Fruit fly (Drosophila melanogaster) whole organism, embryonic: ENCODE results near the gene CG13380.
A peak's percentile ranks its signal among the peaks of the same experiment; 100 is the strongest.

Source experiments
- Bgb ChIP-seq: fragments of 200-800 bp; sonication (Bioruptor generic); IDR thresholded peaks from 2 replicates; pipeline ENCODE4 v1.3.6; 2022; ENCODE audit warnings: missing biosample characterization, missing genetic modification characterization; ENCODE audit not compliant: partially characterized antibody
- CG11696 ChIP-seq: fragments of 200-800 bp; sonication (Bioruptor generic); IDR thresholded peaks from 2 replicates; pipeline ENCODE4 v1.3.6; 2022; ENCODE audit warnings: missing biosample characterization, missing genetic modification characterization
- CG12769 ChIP-seq: fragments of 200-800 bp; sonication (Bioruptor generic); optimal IDR thresholded peaks from 2 replicates; lab custom pipeline; 2019; ENCODE audit warnings: missing biosample characterization, mild to moderate bottlenecking, missing genetic modification characterization, moderate library complexity
- CG13624 ChIP-seq: fragments of 200-800 bp; sonication (Bioruptor generic); optimal IDR thresholded peaks from 2 replicates; lab custom pipeline; 2016; ENCODE audit warnings: missing biosample characterization, missing genetic modification characterization
- CG13894 ChIP-seq: fragments of 200-800 bp; sonication (Bioruptor generic); optimal IDR thresholded peaks from 3 replicates; lab custom pipeline; 2018; ENCODE audit warnings: missing biosample characterization, mild to moderate bottlenecking, missing genetic modification characterization, moderate library complexity
- CG1647 ChIP-seq: fragments of 200-800 bp; sonication (Bioruptor generic); optimal IDR thresholded peaks from 3 replicates; lab custom pipeline; 2016; ENCODE audit warnings: missing biosample characterization, missing genetic modification characterization
- CG17802 ChIP-seq: fragments of 200-800 bp; sonication (Bioruptor generic); optimal IDR thresholded peaks from 2 replicates; lab custom pipeline; 2018; ENCODE audit warnings: missing biosample characterization, mild to moderate bottlenecking, missing genetic modification characterization, moderate library complexity
- CG18599 ChIP-seq: fragments of 200-800 bp; sonication (Bioruptor generic); optimal IDR thresholded peaks from 3 replicates; lab custom pipeline; 2017; ENCODE audit warnings: missing biosample characterization, missing genetic modification characterization, mild to moderate bottlenecking, moderate library complexity, missing genetic modification reagents
- CG2199 ChIP-seq: fragments of 200-800 bp; sonication (Bioruptor generic); IDR thresholded peaks from 3 replicates; pipeline ENCODE4 v1.3.6; 2022; ENCODE audit warnings: missing biosample characterization, missing genetic modification characterization
- CG3847 ChIP-seq: fragments of 200-800 bp; sonication (Bioruptor generic); IDR thresholded peaks from 2 replicates; pipeline ENCODE4 v1.3.6; 2022; ENCODE audit warnings: missing biosample characterization, missing genetic modification characterization
- CG6175 ChIP-seq: fragments of 200-800 bp; sonication (Bioruptor generic); IDR thresholded peaks from 3 replicates; pipeline ENCODE4 v1.3.6; 2022; ENCODE audit warnings: missing biosample characterization, missing genetic modification characterization
- CG8281 ChIP-seq: fragments of 200-800 bp; sonication (Bioruptor generic); optimal IDR thresholded peaks from 2 replicates; lab custom pipeline; 2018; ENCODE audit warnings: missing biosample characterization, mild to moderate bottlenecking, missing genetic modification characterization, moderate library complexity
- CG8290 ChIP-seq, 3 experiments: fragments of 200-800 bp; sonication (Bioruptor generic); optimal IDR thresholded peaks; 2 replicates each; lab custom pipeline; 2016 to 2019; ENCODE audit warnings: missing biosample characterization in 3 of 3, missing genetic modification characterization in 3 of 3, mild to moderate bottlenecking in 2 of 3, moderate library complexity in 1 of 3
- CG9797 ChIP-seq: fragments of 200-800 bp; sonication (Bioruptor generic); optimal IDR thresholded peaks from 3 replicates; lab custom pipeline; 2018; ENCODE audit warnings: missing biosample characterization, mild to moderate bottlenecking, missing genetic modification characterization
- Camta ChIP-seq: fragments of 200-800 bp; sonication (Bioruptor generic); optimal IDR thresholded peaks from 2 replicates; lab custom pipeline; 2016; ENCODE audit warnings: missing biosample characterization, missing genetic modification characterization
- Dad ChIP-seq: fragments of 200-800 bp; sonication (Bioruptor generic); optimal IDR thresholded peaks from 3 replicates; lab custom pipeline; 2016; ENCODE audit warnings: missing biosample characterization, missing genetic modification characterization
- Doc3 ChIP-seq: fragments of 200-800 bp; sonication (Bioruptor generic); IDR thresholded peaks from 3 replicates; pipeline ENCODE4 v1.3.6; 2022; ENCODE audit warnings: missing biosample characterization, missing genetic modification characterization; ENCODE audit not compliant: partially characterized antibody
- HmgZ ChIP-seq: fragments of 200-800 bp; sonication (Bioruptor generic); optimal IDR thresholded peaks from 2 replicates; lab custom pipeline; 2018; ENCODE audit warnings: missing biosample characterization, mild to moderate bottlenecking, missing genetic modification characterization
- Lhr ChIP-seq: fragments of 200-800 bp; sonication (Bioruptor generic); optimal IDR thresholded peaks from 3 replicates; lab custom pipeline; 2017; ENCODE audit warnings: mild to moderate bottlenecking, missing biosample characterization, missing genetic modification reagents, missing genetic modification characterization
- MESR4 ChIP-seq: fragments of 200-800 bp; sonication (Bioruptor generic); optimal IDR thresholded peaks from 2 replicates; lab custom pipeline; 2018; ENCODE audit warnings: missing biosample characterization, mild to moderate bottlenecking, missing genetic modification characterization, moderate library complexity
- Med ChIP-seq: fragments of 200-800 bp; sonication (Bioruptor generic); peaks from one replicate; lab custom pipeline; 2016; ENCODE audit warnings: missing biosample characterization, missing genetic modification characterization, mild to moderate bottlenecking, inconsistent platforms, moderate library complexity
- Myb ChIP-seq: fragments of 200-800 bp; sonication (Bioruptor generic); optimal IDR thresholded peaks from 2 replicates; lab custom pipeline; 2016; ENCODE audit warnings: missing biosample characterization, missing genetic modification characterization
- Sry-β ChIP-seq: fragments of 200-800 bp; sonication (Bioruptor generic); optimal IDR thresholded peaks from 2 replicates; lab custom pipeline; 2018; ENCODE audit warnings: missing biosample characterization, mild to moderate bottlenecking, missing genetic modification characterization, moderate library complexity
- Stat92E ChIP-seq, 3 experiments: fragments of >200 bp in 2 of 3; fragments of 200-800 bp in 1 of 3; sonication (Bioruptor generic) in 1 of 3; optimal IDR thresholded peaks; 2 replicates each; lab custom pipeline; 2017 to 2019; ENCODE audit warnings: missing biosample characterization in 3 of 3, missing genetic modification characterization in 3 of 3, mild to moderate bottlenecking in 1 of 3, moderate library complexity in 1 of 3
- Tbp ChIP-seq: fragments of >200 bp; optimal IDR thresholded peaks from 2 replicates; lab custom pipeline; 2018; ENCODE audit warnings: missing biosample characterization, missing genetic modification characterization
- Xrp1 ChIP-seq: fragments of 200-800 bp; sonication (Bioruptor generic); IDR thresholded peaks from 2 replicates; pipeline ENCODE4 v1.3.6; 2022; ENCODE audit warnings: missing biosample characterization, missing genetic modification characterization
- ab ChIP-seq: fragments of 200-800 bp; sonication (Bioruptor generic); optimal IDR thresholded peaks from 2 replicates; lab custom pipeline; 2016; ENCODE audit warnings: missing biosample characterization, missing genetic modification characterization
- abd-A ChIP-seq: fragments of 200-800 bp; sonication (Bioruptor generic); optimal IDR thresholded peaks from 3 replicates; lab custom pipeline; 2019; ENCODE audit warnings: missing biosample characterization, mild to moderate bottlenecking, missing genetic modification characterization, moderate library complexity
- chinmo ChIP-seq: fragments of 200-800 bp; sonication (Bioruptor generic); IDR thresholded peaks from 4 replicates; pipeline ENCODE4 v1.3.6; 2022; ENCODE audit warnings: missing biosample characterization, missing genetic modification characterization; ENCODE audit not compliant: partially characterized antibody
- croc ChIP-seq: fragments of 200-800 bp; sonication (Bioruptor generic); conservative IDR thresholded peaks from 3 replicates; pipeline ENCODE4 v1.3.6; 2022; ENCODE audit warnings: missing biosample characterization, missing genetic modification characterization
- crol ChIP-seq: fragments of 200-800 bp; sonication (Bioruptor generic); IDR thresholded peaks from 2 replicates; pipeline ENCODE4 v1.3.6; 2022; ENCODE audit warnings: missing biosample characterization, missing genetic modification characterization
- da ChIP-seq: fragments of 200-800 bp; sonication (Bioruptor generic); optimal IDR thresholded peaks from 2 replicates; lab custom pipeline; 2016; ENCODE audit warnings: missing biosample characterization, missing genetic modification characterization
- esg ChIP-seq: fragments of 200-800 bp; sonication (Bioruptor generic); conservative IDR thresholded peaks from 2 replicates; pipeline ENCODE4 v1.3.6; 2022; ENCODE audit warnings: missing biosample characterization, missing genetic modification characterization
- ewg ChIP-seq: fragments of 200-800 bp; sonication (Bioruptor generic); optimal IDR thresholded peaks from 3 replicates; lab custom pipeline; 2017; ENCODE audit warnings: mild to moderate bottlenecking, missing biosample characterization, missing genetic modification reagents, missing genetic modification characterization
- fd3F ChIP-seq: fragments of 200-800 bp; sonication (Bioruptor generic); optimal IDR thresholded peaks from 2 replicates; lab custom pipeline; 2018; ENCODE audit warnings: missing biosample characterization, mild to moderate bottlenecking, missing genetic modification characterization, moderate library complexity
- gcm2 ChIP-seq: fragments of 200-800 bp; sonication (Bioruptor generic); optimal IDR thresholded peaks from 2 replicates; lab custom pipeline; 2016; ENCODE audit warnings: missing biosample characterization, missing genetic modification characterization
- grau ChIP-seq: fragments of 200-800 bp; optimal IDR thresholded peaks from 3 replicates; lab custom pipeline; 2019; ENCODE audit warnings: missing biosample characterization, mild to moderate bottlenecking, missing genetic modification characterization, moderate library complexity
- gsb-n ChIP-seq: fragments of 200-800 bp; sonication (Bioruptor generic); optimal IDR thresholded peaks from 3 replicates; lab custom pipeline; 2018; ENCODE audit warnings: missing biosample characterization, mild to moderate bottlenecking, missing genetic modification characterization
- lov ChIP-seq, 2 experiments: fragments of 200-800 bp in 1 of 2; fragments of >200 bp in 1 of 2; sonication (Bioruptor generic) in 1 of 2; IDR thresholded peaks in 1 of 2; optimal IDR thresholded peaks in 1 of 2; 2 replicates in 1 of 2; 3 replicates in 1 of 2; pipeline versions ENCODE4 v1.3.6 to Lab custom; 2017 to 2022; ENCODE audit warnings: missing biosample characterization in 1 of 2, missing genetic modification characterization in 1 of 2
- nau ChIP-seq: fragments of 200-800 bp; sonication (Bioruptor generic); optimal IDR thresholded peaks from 3 replicates; lab custom pipeline; 2017; ENCODE audit warnings: missing biosample characterization, mild to moderate bottlenecking, missing genetic modification characterization, missing genetic modification reagents
- onecut ChIP-seq: fragments of 200-800 bp; sonication (Bioruptor generic); IDR thresholded peaks from 2 replicates; pipeline ENCODE4 v1.3.6; 2022; ENCODE audit warnings: missing biosample characterization, missing genetic modification characterization
- rib ChIP-seq: fragments of 200-800 bp; sonication (Bioruptor generic); IDR thresholded peaks from 2 replicates; pipeline ENCODE4 v1.3.6; 2022; ENCODE audit warnings: missing biosample characterization, missing genetic modification characterization
- sens ChIP-seq: fragments of 200-800 bp; sonication (Bioruptor generic); peaks from one replicate; lab custom pipeline; 2016; ENCODE audit warnings: missing biosample characterization, missing genetic modification characterization
- sisA ChIP-seq: fragments of 200-800 bp; sonication (Bioruptor generic); IDR thresholded peaks from 2 replicates; pipeline ENCODE4 v1.3.6; 2022; ENCODE audit warnings: missing biosample characterization, missing genetic modification characterization
- tap ChIP-seq: fragments of 200-800 bp; optimal IDR thresholded peaks from 3 replicates; lab custom pipeline; 2019; ENCODE audit warnings: missing biosample characterization, mild to moderate bottlenecking, missing genetic modification characterization, moderate library complexity
- vvl ChIP-seq: fragments of 200-800 bp; sonication (Bioruptor generic); IDR thresholded peaks from 2 replicates; pipeline ENCODE4 v1.3.6; 2022; ENCODE audit warnings: missing biosample characterization, missing genetic modification characterization
- yki ChIP-seq: fragments of >200 bp; optimal IDR thresholded peaks from 3 replicates; lab custom pipeline; 2018
- zen ChIP-seq: fragments of 200-800 bp; sonication (Bioruptor generic); optimal IDR thresholded peaks from 3 replicates; lab custom pipeline; 2018; ENCODE audit warnings: missing biosample characterization, mild to moderate bottlenecking, missing genetic modification characterization, moderate library complexity

Gene CG13380

DNA sequence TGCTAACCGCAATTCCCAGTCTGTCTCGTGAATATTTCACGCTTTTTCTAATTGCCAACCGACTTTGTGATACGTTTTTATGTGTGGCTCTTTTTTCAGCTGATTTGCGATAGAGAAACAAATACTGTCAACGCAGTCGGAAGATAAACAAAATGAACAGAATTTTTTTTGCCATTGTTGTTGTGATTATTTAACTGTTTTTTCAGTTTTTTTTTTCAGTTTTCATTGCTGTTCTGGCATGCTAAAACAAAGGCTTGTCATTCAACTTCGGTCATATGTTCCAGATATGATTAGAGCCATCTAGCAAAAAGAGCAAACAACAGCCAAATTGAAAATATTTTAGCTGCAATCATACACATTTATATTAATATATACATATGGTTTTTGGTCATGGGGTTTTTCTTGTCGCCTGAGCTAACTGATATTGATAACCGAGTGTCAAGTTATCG, 14.5 kb upstream of the CG13380 start (continued):
- TF ChIP-seq Dad (GFP tag; lab: Kevin White, UChicago) (no peak), grau (tag; lab: Kevin White, UChicago) (no peak), gcm2 (GFP tag; lab: Kevin White, UChicago) (no peak), Lhr (GFP tag; lab: Kevin White, UChicago) (no peak), CG9797 (GFP tag; lab: Kevin White, UChicago) (no peak), chinmo (0 out of 4 replicates have a peak, but pooled peaks have one; percentile 57), HmgZ (tag; lab: Kevin White, UChicago) (peak; percentile 32), yki (lab: Kevin White, UChicago) (no peak), da (GFP tag; lab: Kevin White, UChicago) (no peak), fd3F (GFP tag; lab: Kevin White, UChicago) (no peak)

DNA sequence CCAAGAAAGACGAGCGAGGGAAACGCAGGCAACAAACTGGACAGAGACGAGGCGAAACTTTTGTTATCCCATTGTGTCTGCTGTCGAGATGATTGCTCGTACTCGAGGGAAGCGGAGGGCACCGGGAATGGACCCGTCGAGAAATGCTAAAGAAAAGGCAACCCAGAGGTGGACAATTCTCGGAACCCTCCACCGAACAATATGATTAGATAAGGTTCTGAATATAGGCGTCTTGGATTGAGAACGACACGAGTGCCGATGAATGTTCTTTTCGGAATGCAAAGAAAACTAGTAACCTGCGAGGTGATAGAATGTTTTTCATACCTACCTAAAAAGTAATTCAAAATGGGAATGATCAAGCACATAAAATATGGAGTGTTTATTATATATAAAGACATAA, 12.1 kb upstream of the CG13380 start:
- TF ChIP-seq onecut (GFP tag; lab: Robert Waterston, UW), result no peak
- no peak for TF ChIP-seq ab (GFP tag; lab: Kevin White, UChicago)
- TF ChIP-seq CG13894 (tag; lab: Kevin White, UChicago), result peak; percentile 55
- TF ChIP-seq Stat92E (GFP tag; optimal IDR thresholded peaks at IDR 0.05; lab: Kevin White, UChicago), result peak in 1 of 3 experiments; percentile 97
- TF ChIP-seq Bgb (GFP tag; lab: Robert Waterston, UW), result no peak
- TF ChIP-seq tap, result no peak
- no peak for TF ChIP-seq lov (optimal IDR thresholded peaks at IDR 0.05; lab: Kevin White, UChicago)
- TF ChIP-seq lov (GFP tag; IDR thresholded peaks at IDR 0.05; lab: Robert Waterston, UW), result no peak
- TF ChIP-seq Myb (GFP tag; lab: Kevin White, UChicago), result no peak
- TF ChIP-seq CG18599 (GFP tag; lab: Kevin White, UChicago), result peak; percentile 13
- no peak for TF ChIP-seq Doc3 (GFP tag; lab: Robert Waterston, UW)
- no peak for TF ChIP-seq ewg (GFP tag; lab: Kevin White, UChicago)
- peak; percentile 0 for TF ChIP-seq zen (tag; lab: Kevin White, UChicago)
- peak; percentile 86 for TF ChIP-seq CG2199
- TF ChIP-seq sens, result no peak
- TF ChIP-seq CG3847 (GFP tag; lab: Robert Waterston, UW), result no peak
- no peak for TF ChIP-seq Xrp1
- TF ChIP-seq CG8290 (GFP tag; optimal IDR thresholded peaks at IDR 0.05; lab: Kevin White, UChicago), result peak; percentile 28
- TF ChIP-seq CG8290 (tag; optimal IDR thresholded peaks at IDR 0.05; lab: Kevin White, UChicago), result no peak
- TF ChIP-seq gsb-n, result peak; percentile 28
- no peak for TF ChIP-seq Sry-β
- TF ChIP-seq crol (GFP tag; lab: Robert Waterston, UW), result peak; percentile 59; the same call in 1 of the 2 replicates

DNA sequence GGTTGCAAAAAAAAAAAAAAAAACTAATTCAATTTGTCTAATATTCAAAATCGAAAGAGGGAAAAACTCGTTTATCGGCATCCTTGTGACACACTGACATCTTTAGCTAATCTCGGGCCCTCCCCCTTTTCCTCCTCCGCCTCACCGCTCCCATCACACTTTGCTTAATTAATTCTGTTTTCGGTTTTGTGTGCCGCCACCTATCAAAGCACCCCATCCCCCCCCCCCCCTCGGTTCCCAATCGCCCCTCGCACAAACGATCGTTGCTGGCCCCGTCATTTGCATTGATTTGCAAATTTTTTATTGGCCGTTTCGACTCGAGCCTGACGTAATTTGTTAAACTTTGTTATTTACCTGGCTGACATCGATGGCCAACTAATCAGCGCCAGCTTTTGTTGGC, 10.7 kb upstream of the CG13380 start:
- TF ChIP-seq MESR4 (GFP tag; lab: Kevin White, UChicago) (no peak), CG8281 (no peak), esg (no peak), nau (GFP tag; lab: Kevin White, UChicago) (no peak), CG17802 (no peak), sisA (GFP tag; lab: Robert Waterston, UW) (no peak), rib (peak; percentile 65; the same call in 1 of the 2 replicates), CG11696 (no peak), chinmo (peak; percentile 66; the same call in 1 of the 4 replicates), vvl (GFP tag; lab: Robert Waterston, UW) (peak; percentile 82), CG13624 (GFP tag; lab: Kevin White, UChicago) (no peak), Camta (GFP tag; lab: Kevin White, UChicago) (no peak), CG6175 (0 out of 3 replicates have a peak, but pooled peaks have one; percentile 39), abd-A (tag; lab: Kevin White, UChicago) (peak; percentile 9), CG12769 (tag; lab: Kevin White, UChicago) (peak; percentile 60), Med (GFP tag; lab: Kevin White, UChicago) (peak; percentile 38), Tbp (GFP tag; lab: Kevin White, UChicago) (no peak), CG1647 (GFP tag; lab: Kevin White, UChicago) (no peak), croc (GFP tag; lab: Robert Waterston, UW) (no peak)
